Fruit fly (Drosophila melanogaster): ENCODE data around the gene alpha4GT1.

alpha4GT1 gene

DNA sequence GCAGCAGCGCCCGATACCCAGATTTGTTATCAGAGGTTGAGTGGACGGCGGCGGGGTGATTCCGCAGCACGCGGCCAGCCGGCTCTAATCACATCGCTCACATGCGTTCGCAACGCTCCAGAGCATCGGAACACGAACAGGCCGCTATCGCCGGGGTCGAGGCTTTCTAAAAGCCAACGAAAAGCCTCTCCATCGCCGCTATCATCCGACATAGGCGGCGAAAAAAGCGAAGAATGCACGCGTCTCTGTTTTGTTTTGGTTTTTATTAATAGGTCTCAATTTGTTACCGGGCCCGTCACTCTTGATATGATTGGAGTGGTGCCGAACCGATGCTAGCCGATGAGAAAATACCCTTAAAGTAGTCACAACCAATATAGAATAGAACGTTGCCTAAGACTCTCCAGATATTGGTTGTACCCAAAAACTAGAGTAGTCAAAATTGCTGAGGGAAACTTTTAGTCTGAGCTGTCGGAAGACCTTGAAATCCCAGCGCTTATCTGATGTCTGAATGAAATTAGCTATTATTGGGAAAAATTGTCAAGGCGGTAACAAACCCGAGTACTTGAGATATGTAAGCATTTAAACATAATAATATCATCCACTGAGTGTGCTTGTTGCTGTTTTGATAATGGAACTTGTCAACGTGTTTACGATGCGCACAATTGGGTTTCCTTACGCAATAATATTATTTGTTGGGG, 19.1 kb upstream of the alpha4GT1 start, which contains the start of gene CG17261 (continued):
- TF ChIP-seq CG18262 (tag; optimal IDR thresholded peaks at IDR 0.05) = peak; percentile 4
- TF ChIP-seq slp2 (GFP tag; optimal IDR thresholded peaks at IDR 0.05) = no peak
- TF ChIP-seq Dek (tag; optimal IDR thresholded peaks at IDR 0.05) = peak; percentile 21
- TF ChIP-seq CG12071 (GFP tag; optimal IDR thresholded peaks at IDR 0.05) = peak; percentile 23
- TF ChIP-seq CG18011 (GFP tag; optimal IDR thresholded peaks at IDR 0.05) = peak; percentile 31
- TF ChIP-seq Adf1 (GFP tag; IDR thresholded peaks at IDR 0.05) = peak; percentile 58; the same call in 1 of the 2 replicates
- TF ChIP-seq CrebB (tag; optimal IDR thresholded peaks at IDR 0.05) = no peak
- no peak for TF ChIP-seq CG12236 (GFP tag; optimal IDR thresholded peaks at IDR 0.05)
- TF ChIP-seq CG3065 (GFP tag; optimal IDR thresholded peaks at IDR 0.05) = no peak
- no peak for TF ChIP-seq esg (GFP tag; conservative IDR thresholded peaks at IDR 0.05)
- no peak for TF ChIP-seq CG1647 (GFP tag; optimal IDR thresholded peaks at IDR 0.05)
- peak; percentile 86 for TF ChIP-seq CG2120 (GFP tag; optimal IDR thresholded peaks at IDR 0.05)
- no peak for TF ChIP-seq CG2875 (GFP tag; optimal IDR thresholded peaks at IDR 0.05)
- TF ChIP-seq ash1 (GFP tag; optimal IDR thresholded peaks at IDR 0.05) = no peak
- TF ChIP-seq Abd-B (GFP tag; optimal IDR thresholded peaks at IDR 0.05) = no peak
- peak; percentile 8 for TF ChIP-seq CG1233 (GFP tag; optimal IDR thresholded peaks at IDR 0.05)
- peak; percentile 10 for TF ChIP-seq D19B (GFP tag; optimal IDR thresholded peaks at IDR 0.05)
- peak; percentile 6 for TF ChIP-seq CG6683 (GFP tag; optimal IDR thresholded peaks at IDR 0.05)
- TF ChIP-seq fd96Cb (tag; optimal IDR thresholded peaks at IDR 0.05) = no peak
- no peak for TF ChIP-seq Bdp1 (GFP tag; optimal IDR thresholded peaks at IDR 0.05)
- TF ChIP-seq shn (GFP tag; optimal IDR thresholded peaks at IDR 0.05) = peak; percentile 23
- no peak for TF ChIP-seq Elba2 (GFP tag; optimal IDR thresholded peaks at IDR 0.05)
- TF ChIP-seq al (GFP tag; IDR thresholded peaks at IDR 0.05) = 0 out of 2 replicates have a peak, but pooled peaks have one; percentile 21
- peak; percentile 4 for TF ChIP-seq CG17568 (GFP tag; optimal IDR thresholded peaks at IDR 0.05)
- no peak for TF ChIP-seq CG6254 (GFP tag; optimal IDR thresholded peaks at IDR 0.05)
- no peak for TF ChIP-seq CG42726 (GFP tag; IDR thresholded peaks at IDR 0.05; ENCODE audit: partially characterized antibody)
- TF ChIP-seq p53 (GFP tag; optimal IDR thresholded peaks at IDR 0.05) = no peak
- TF ChIP-seq klu (GFP tag; IDR thresholded peaks at IDR 0.05) = no peak
- TF ChIP-seq grn (GFP tag; optimal IDR thresholded peaks at IDR 0.05) = peak; percentile 68
- TF ChIP-seq bsh (GFP tag; optimal IDR thresholded peaks at IDR 0.05) = no peak
- no peak for TF ChIP-seq CG4282 (GFP tag; optimal IDR thresholded peaks at IDR 0.05)
- no peak for TF ChIP-seq aop (GFP tag; IDR thresholded peaks at IDR 0.05)
- no peak for TF ChIP-seq hkb (optimal IDR thresholded peaks at IDR 0.05)
- TF ChIP-seq hkb (GFP tag; IDR thresholded peaks at IDR 0.05) = no peak
- no peak; the same call in 2 of the 3 replicates for TF ChIP-seq CG34422 (GFP tag; IDR thresholded peaks at IDR 0.05)
- no peak for TF ChIP-seq stwl (tag; optimal IDR thresholded peaks at IDR 0.05)
- no peak for TF ChIP-seq CG4424 (GFP tag; optimal IDR thresholded peaks at IDR 0.05)
- no peak for TF ChIP-seq E2f1 (GFP tag; IDR thresholded peaks at IDR 0.05)
- TF ChIP-seq lbe (GFP tag; optimal IDR thresholded peaks at IDR 0.05) = no peak
- no peak for TF ChIP-seq nau (GFP tag; optimal IDR thresholded peaks at IDR 0.05)
- peak; percentile 62 for TF ChIP-seq Meics (GFP tag; optimal IDR thresholded peaks at IDR 0.05)
- TF ChIP-seq NC2β (GFP tag; optimal IDR thresholded peaks at IDR 0.05) = no peak
- no peak for TF ChIP-seq trem (tag; optimal IDR thresholded peaks at IDR 0.05)
- TF ChIP-seq chinmo (GFP tag; IDR thresholded peaks at IDR 0.05; ENCODE audit: partially characterized antibody) = peak; percentile 76; the same call in 3 of the 4 replicates
- no peak for TF ChIP-seq Xrp1 (GFP tag; IDR thresholded peaks at IDR 0.05)
- no peak for TF ChIP-seq CG4820 (GFP tag; optimal IDR thresholded peaks at IDR 0.05)
- TF ChIP-seq gsb (GFP tag; IDR thresholded peaks at IDR 0.05) = no peak
- no peak for TF ChIP-seq CG1024 (GFP tag; IDR thresholded peaks at IDR 0.05)
- no peak for TF ChIP-seq kni (GFP tag; optimal IDR thresholded peaks at IDR 0.05)
- peak; percentile 58 for TF ChIP-seq her (GFP tag; optimal IDR thresholded peaks at IDR 0.05)

Data from whole organism, embryonic.